Worm (Caenorhabditis elegans): Measurements from ENCODE around the gene sdz-1.

- no peak for TF ChIP-seq aly-2 (tag; optimal IDR thresholded peaks at IDR 0.05)
- TF ChIP-seq hlh-30 (tag; optimal IDR thresholded peaks at IDR 0.05; ENCODE audit: insufficient read depth) = no peak
- no peak for TF ChIP-seq nhr-28 (tag; optimal IDR thresholded peaks at IDR 0.05)
- no peak for TF ChIP-seq ceh-32 (tag; optimal IDR thresholded peaks at IDR 0.05; ENCODE audit: poor library complexity)
- no peak for TF ChIP-seq mxl-3 (GFP tag; optimal IDR thresholded peaks at IDR 0.05)
- TF ChIP-seq duxl-1 (tag; optimal IDR thresholded peaks at IDR 0.05; ENCODE audit: poor library complexity) = no peak
- TF ChIP-seq set-16 (GFP tag; IDR thresholded peaks at IDR 0.05) = no peak
- TF ChIP-seq lir-3 (tag; optimal IDR thresholded peaks at IDR 0.05) = no peak
- no peak for TF ChIP-seq skn-1 (tag; optimal IDR thresholded peaks at IDR 0.05)
- TF ChIP-seq nhr-41 (GFP tag; IDR thresholded peaks at IDR 0.05) = no peak
- TF ChIP-seq ztf-11 (tag; optimal IDR thresholded peaks at IDR 0.05) = no peak
Observed at ce11 chrIII:8726019-8726894, 26.1 kb upstream of the sdz-1 start.
